Fruit fly (Drosophila melanogaster) whole organism, embryonic: ENCODE measurements around the gene Ugt301D1.
A peak's percentile ranks its signal among the peaks of the same experiment; 100 is the strongest.

Experiments
- Adf1 ChIP-seq: fragments of 200-800 bp; sonication (Bioruptor generic); IDR thresholded peaks from 2 replicates; pipeline ENCODE4 v1.3.6; 2022; ENCODE audit warnings: missing biosample characterization, missing genetic modification characterization
- Aef1 ChIP-seq: fragments of 200-800 bp; sonication (Bioruptor generic); IDR thresholded peaks from 3 replicates; pipeline ENCODE4 v1.3.6; 2022; ENCODE audit warnings: missing biosample characterization, missing genetic modification characterization
- C15 ChIP-seq: fragments of 200-800 bp; sonication (Bioruptor generic); IDR thresholded peaks from 3 replicates; pipeline ENCODE4 v1.3.6; 2022; ENCODE audit warnings: missing biosample characterization, missing genetic modification characterization
- CG10543 ChIP-seq: fragments of 200-800 bp; sonication (Bioruptor generic); optimal IDR thresholded peaks from 3 replicates; lab custom pipeline; 2017; ENCODE audit warnings: missing biosample characterization, mild to moderate bottlenecking, missing genetic modification characterization, moderate library complexity
- CG11504 ChIP-seq: fragments of 200-800 bp; sonication (Bioruptor generic); optimal IDR thresholded peaks from 3 replicates; lab custom pipeline; 2019; ENCODE audit warnings: missing biosample characterization, mild to moderate bottlenecking, missing genetic modification characterization, moderate library complexity
- CG11695 ChIP-seq: fragments of 200-800 bp; sonication (Bioruptor generic); IDR thresholded peaks from 3 replicates; pipeline ENCODE4 v1.3.6; 2022; ENCODE audit warnings: missing biosample characterization, missing genetic modification characterization
- CG11696 ChIP-seq: fragments of 200-800 bp; sonication (Bioruptor generic); IDR thresholded peaks from 2 replicates; pipeline ENCODE4 v1.3.6; 2022; ENCODE audit warnings: missing biosample characterization, missing genetic modification characterization
- CG13894 ChIP-seq: fragments of 200-800 bp; sonication (Bioruptor generic); optimal IDR thresholded peaks from 3 replicates; lab custom pipeline; 2018; ENCODE audit warnings: missing biosample characterization, mild to moderate bottlenecking, missing genetic modification characterization, moderate library complexity
- CG14860 ChIP-seq: fragments of 200-800 bp; sonication (Bioruptor generic); IDR thresholded peaks from 3 replicates; pipeline ENCODE4 v1.3.6; 2022; ENCODE audit warnings: missing biosample characterization, missing genetic modification characterization; ENCODE audit not compliant: partially characterized antibody
- CG15269 ChIP-seq: fragments of 200-800 bp; sonication (Bioruptor generic); optimal IDR thresholded peaks from 2 replicates; lab custom pipeline; 2018; ENCODE audit warnings: missing biosample characterization, mild to moderate bottlenecking, missing genetic modification characterization, moderate library complexity
- CG17361 ChIP-seq: fragments of 200-800 bp; sonication (Bioruptor generic); IDR thresholded peaks from 3 replicates; pipeline ENCODE4 v1.3.6; 2022; ENCODE audit warnings: missing biosample characterization, missing genetic modification characterization
- CG3065 ChIP-seq: fragments of 200-800 bp; sonication (Bioruptor generic); optimal IDR thresholded peaks from 2 replicates; lab custom pipeline; 2016; ENCODE audit warnings: missing biosample characterization, missing genetic modification characterization
- CG31224 ChIP-seq: fragments of 200-800 bp; sonication (Bioruptor generic); IDR thresholded peaks from 2 replicates; pipeline ENCODE4 v1.3.6; 2022; ENCODE audit warnings: missing biosample characterization, missing genetic modification characterization
- CG31365 ChIP-seq: fragments of 200-800 bp; sonication (Bioruptor generic); optimal IDR thresholded peaks from 2 replicates; lab custom pipeline; 2018; ENCODE audit warnings: missing biosample characterization, mild to moderate bottlenecking, missing genetic modification characterization
- CG31441 ChIP-seq: fragments of 200-800 bp; sonication (Bioruptor generic); IDR thresholded peaks from 2 replicates; pipeline ENCODE4 v1.3.6; 2022; ENCODE audit warnings: missing biosample characterization, missing genetic modification characterization
- CG5953 ChIP-seq: fragments of 200-800 bp; sonication (Bioruptor generic); IDR thresholded peaks from 2 replicates; pipeline ENCODE4 v1.3.6; 2022; ENCODE audit warnings: missing biosample characterization, missing genetic modification characterization
- CG6854 ChIP-seq: fragments of 200-800 bp; sonication (Bioruptor generic); optimal IDR thresholded peaks from 3 replicates; lab custom pipeline; 2017; ENCODE audit warnings: missing biosample characterization, mild to moderate bottlenecking, missing genetic modification characterization
- CG7786 ChIP-seq: fragments of 200-800 bp; sonication (Bioruptor generic); optimal IDR thresholded peaks from 2 replicates; lab custom pipeline; 2016; ENCODE audit warnings: missing biosample characterization, missing genetic modification characterization
- CG8290 ChIP-seq, 3 experiments: fragments of 200-800 bp; sonication (Bioruptor generic); optimal IDR thresholded peaks; 2 replicates each; lab custom pipeline; 2016 to 2019; ENCODE audit warnings: missing biosample characterization in 3 of 3, missing genetic modification characterization in 3 of 3, mild to moderate bottlenecking in 2 of 3, moderate library complexity in 1 of 3
- CG9215 ChIP-seq: fragments of 200-800 bp; sonication (Bioruptor generic); IDR thresholded peaks from 2 replicates; pipeline ENCODE4 v1.3.6; 2022; ENCODE audit warnings: missing biosample characterization, missing genetic modification characterization
- E2f1 ChIP-seq: fragments of 200-800 bp; sonication (Bioruptor generic); IDR thresholded peaks from 2 replicates; pipeline ENCODE4 v1.3.6; 2022; ENCODE audit warnings: missing biosample characterization, missing genetic modification characterization
- Hr3 ChIP-seq: fragments of 200-800 bp; sonication (Bioruptor generic); optimal IDR thresholded peaks from 3 replicates; lab custom pipeline; 2016; ENCODE audit warnings: missing biosample characterization, missing genetic modification characterization
- Jarid2 ChIP-seq: fragments of 200-800 bp; sonication (Bioruptor generic); optimal IDR thresholded peaks from 3 replicates; lab custom pipeline; 2017; ENCODE audit warnings: mild to moderate bottlenecking, missing biosample characterization, missing genetic modification reagents, missing genetic modification characterization
- Kr ChIP-seq: fragments of 200-800 bp; sonication (Bioruptor generic); optimal IDR thresholded peaks from 2 replicates; lab custom pipeline; 2017; ENCODE audit warnings: missing biosample characterization, mild to moderate bottlenecking, missing genetic modification characterization
- Lim3 ChIP-seq: fragments of 200-800 bp; sonication (Bioruptor generic); IDR thresholded peaks from 2 replicates; pipeline ENCODE4 v1.3.6; 2022; ENCODE audit warnings: missing biosample characterization, missing genetic modification characterization
- MBD-R2 ChIP-seq: fragments of 200-800 bp; sonication (Bioruptor generic); IDR thresholded peaks from 2 replicates; pipeline ENCODE4 v1.3.6; 2022; ENCODE audit warnings: missing biosample characterization, missing genetic modification characterization
- Max ChIP-seq: fragments of 200-800 bp; sonication (Bioruptor generic); optimal IDR thresholded peaks from 2 replicates; lab custom pipeline; 2016; ENCODE audit warnings: missing biosample characterization, mild to moderate bottlenecking, missing genetic modification characterization
- Ssrp ChIP-seq: fragments of 200-800 bp; sonication (Bioruptor generic); optimal IDR thresholded peaks from 2 replicates; lab custom pipeline; 2018; ENCODE audit warnings: missing biosample characterization, mild to moderate bottlenecking, missing genetic modification characterization, moderate library complexity
- Trl ChIP-seq, 3 experiments: fragments of >200 bp in 2 of 3; fragments of 200-800 bp in 1 of 3; sonication (Bioruptor generic) in 1 of 3; optimal IDR thresholded peaks; 2 replicates in 1 of 3; 3 replicates in 2 of 3; lab custom pipeline; 2016 to 2017; ENCODE audit warnings: missing biosample characterization in 1 of 3, missing genetic modification characterization in 1 of 3
- cg ChIP-seq: fragments of 200-800 bp; sonication (Bioruptor generic); optimal IDR thresholded peaks from 3 replicates; lab custom pipeline; 2019; ENCODE audit warnings: missing biosample characterization, mild to moderate bottlenecking, missing genetic modification characterization, moderate library complexity
- chif ChIP-seq, 2 experiments: fragments of 200-800 bp; sonication (Bioruptor generic); optimal IDR thresholded peaks; 3 replicates each; lab custom pipeline; 2016; ENCODE audit warnings: missing biosample characterization in 2 of 2, missing genetic modification characterization in 2 of 2
- chinmo ChIP-seq: fragments of 200-800 bp; sonication (Bioruptor generic); IDR thresholded peaks from 4 replicates; pipeline ENCODE4 v1.3.6; 2022; ENCODE audit warnings: missing biosample characterization, missing genetic modification characterization; ENCODE audit not compliant: partially characterized antibody
- dmrt99B ChIP-seq: fragments of 200-800 bp; sonication (Bioruptor generic); optimal IDR thresholded peaks from 2 replicates; lab custom pipeline; 2018; ENCODE audit warnings: missing biosample characterization, mild to moderate bottlenecking, missing genetic modification characterization, moderate library complexity
- fd64A ChIP-seq: fragments of 200-800 bp; sonication (Bioruptor generic); optimal IDR thresholded peaks from 3 replicates; lab custom pipeline; 2018; ENCODE audit warnings: missing biosample characterization, mild to moderate bottlenecking, missing genetic modification characterization
- gcm2 ChIP-seq: fragments of 200-800 bp; sonication (Bioruptor generic); optimal IDR thresholded peaks from 2 replicates; lab custom pipeline; 2016; ENCODE audit warnings: missing biosample characterization, missing genetic modification characterization
- gem ChIP-seq: fragments of 200-800 bp; sonication (Bioruptor generic); optimal IDR thresholded peaks from 2 replicates; lab custom pipeline; 2019; ENCODE audit warnings: missing biosample characterization, mild to moderate bottlenecking, missing genetic modification characterization, moderate library complexity
- hbn ChIP-seq: fragments of 200-800 bp; sonication (Bioruptor generic); IDR thresholded peaks from 2 replicates; pipeline ENCODE4 v1.3.6; 2022; ENCODE audit warnings: missing biosample characterization, missing genetic modification characterization; ENCODE audit not compliant: partially characterized antibody
- her ChIP-seq: fragments of 200-800 bp; sonication (Bioruptor generic); optimal IDR thresholded peaks from 2 replicates; lab custom pipeline; 2016; ENCODE audit warnings: missing biosample characterization, missing genetic modification characterization
- kay ChIP-seq: fragments of 200-800 bp; sonication (Bioruptor generic); optimal IDR thresholded peaks from 2 replicates; lab custom pipeline; 2016; ENCODE audit warnings: missing biosample characterization, missing genetic modification characterization
- knrl ChIP-seq: fragments of 200-800 bp; sonication (Bioruptor generic); IDR thresholded peaks from 3 replicates; pipeline ENCODE4 v1.3.6; 2022; ENCODE audit warnings: missing biosample characterization, missing genetic modification characterization; ENCODE audit not compliant: partially characterized antibody
- lilli ChIP-seq: fragments of 200-800 bp; sonication (Bioruptor generic); optimal IDR thresholded peaks from 3 replicates; lab custom pipeline; 2016; ENCODE audit warnings: missing biosample characterization, missing genetic modification characterization
- lmd ChIP-seq: fragments of 200-800 bp; sonication (Bioruptor generic); IDR thresholded peaks from 2 replicates; pipeline ENCODE4 v1.3.6; 2022; ENCODE audit warnings: missing biosample characterization, missing genetic modification characterization
- rib ChIP-seq: fragments of 200-800 bp; sonication (Bioruptor generic); IDR thresholded peaks from 2 replicates; pipeline ENCODE4 v1.3.6; 2022; ENCODE audit warnings: missing biosample characterization, missing genetic modification characterization
- row ChIP-seq: fragments of 200-800 bp; sonication (Bioruptor generic); IDR thresholded peaks from 3 replicates; pipeline ENCODE4 v1.3.6; 2022; ENCODE audit warnings: missing biosample characterization, missing genetic modification characterization
- sens-2 ChIP-seq: fragments of 200-800 bp; sonication (Bioruptor generic); IDR thresholded peaks from 2 replicates; pipeline ENCODE4 v1.3.6; 2022; ENCODE audit warnings: missing biosample characterization, missing genetic modification characterization
- vfl ChIP-seq: fragments of 200-800 bp; sonication (Bioruptor generic); optimal IDR thresholded peaks from 2 replicates; lab custom pipeline; 2016; ENCODE audit warnings: missing biosample characterization, missing genetic modification characterization
- vvl ChIP-seq: fragments of 200-800 bp; sonication (Bioruptor generic); IDR thresholded peaks from 2 replicates; pipeline ENCODE4 v1.3.6; 2022; ENCODE audit warnings: missing biosample characterization, missing genetic modification characterization
- wek ChIP-seq: fragments of 200-800 bp; sonication (Bioruptor generic); optimal IDR thresholded peaks from 3 replicates; lab custom pipeline; 2018; ENCODE audit warnings: missing biosample characterization, mild to moderate bottlenecking, missing genetic modification characterization, moderate library complexity
- z ChIP-seq: fragments of 200-800 bp; sonication (Bioruptor generic); IDR thresholded peaks from 3 replicates; pipeline ENCODE4 v1.3.6; 2022; ENCODE audit warnings: missing biosample characterization, missing genetic modification characterization

Ugt301D1 gene

dm6 chr2L:18517002-18517635, 7.8 kb downstream of the Ugt301D1 start, which contains the start of gene CG10211 (continued):
- TF ChIP-seq CG9215 (GFP tag; lab: Robert Waterston, UW) (no peak), vfl (no peak), CG7786 (GFP tag; lab: Kevin White, UChicago) (no peak), gem (tag; lab: Kevin White, UChicago) (peak; percentile 11), cg (peak; percentile 26), Aef1 (no peak), CG10543 (GFP tag; lab: Kevin White, UChicago) (peak; percentile 44), CG5953 (0 out of 2 replicates have a peak, but pooled peaks have one; percentile 19), CG8290 (GFP tag; optimal IDR thresholded peaks at IDR 0.05; lab: Kevin White, UChicago) (no peak), CG8290 (tag; optimal IDR thresholded peaks at IDR 0.05; lab: Kevin White, UChicago) (peak in 1 of 2 experiments; percentile 4), z (GFP tag; lab: Robert Waterston, UW) (peak; percentile 56; the same call in 1 of the 3 replicates), chinmo (GFP tag; lab: Robert Waterston, UW) (peak; percentile 80; the same call in 3 of the 4 replicates), gcm2 (GFP tag; lab: Kevin White, UChicago) (no peak), lmd (no peak), hbn (GFP tag; lab: Robert Waterston, UW) (no peak), Jarid2 (GFP tag; lab: Kevin White, UChicago) (peak; percentile 56), CG17361 (GFP tag; lab: Robert Waterston, UW) (no peak), row (GFP tag; lab: Robert Waterston, UW) (no peak), CG31224 (GFP tag; lab: Robert Waterston, UW) (no peak), knrl (GFP tag; lab: Robert Waterston, UW) (no peak), E2f1 (GFP tag; lab: Robert Waterston, UW) (no peak), CG11504 (peak; percentile 10), CG11696 (GFP tag; lab: Robert Waterston, UW) (no peak), CG11695 (GFP tag; lab: Robert Waterston, UW) (0 out of 3 replicates have a peak, but pooled peaks have one; percentile 6), sens-2 (GFP tag; lab: Robert Waterston, UW) (no peak), Kr (GFP tag; lab: Kevin White, UChicago) (no peak), rib (GFP tag; lab: Robert Waterston, UW) (no peak), Ssrp (no peak), Max (GFP tag; lab: Kevin White, UChicago) (no peak), Adf1 (GFP tag; lab: Robert Waterston, UW) (no peak), CG6854 (no peak), Trl (optimal IDR thresholded peaks at IDR 0.05; lab: Kevin White, UChicago) (peak; percentile 62 to 63), Trl (GFP tag; optimal IDR thresholded peaks at IDR 0.05; lab: Kevin White, UChicago) (no peak), fd64A (no peak), MBD-R2 (GFP tag; lab: Robert Waterston, UW) (no peak), Lim3 (GFP tag; lab: Robert Waterston, UW) (no peak), CG14860 (GFP tag; lab: Robert Waterston, UW) (no peak), CG31365 (no peak), CG31441 (GFP tag; lab: Robert Waterston, UW) (no peak), CG13894 (tag; lab: Kevin White, UChicago) (peak; percentile 81), vvl (GFP tag; lab: Robert Waterston, UW) (0 out of 2 replicates have a peak, but pooled peaks have one; percentile 36), dmrt99B (tag; lab: Kevin White, UChicago) (no peak), chif (GFP tag; optimal IDR thresholded peaks at IDR 0.05; lab: Kevin White, UChicago) (no peak), CG15269 (tag; lab: Kevin White, UChicago) (peak; percentile 58), CG3065 (GFP tag; lab: Kevin White, UChicago) (no peak), her (GFP tag; lab: Kevin White, UChicago) (no peak), C15 (GFP tag; lab: Robert Waterston, UW) (no peak), Hr3 (GFP tag; lab: Kevin White, UChicago) (no peak), kay (no peak), wek (GFP tag; lab: Kevin White, UChicago) (no peak), lilli (GFP tag; lab: Kevin White, UChicago) (no peak)
